Fruit fly (Drosophila melanogaster) whole organism, prepupa: ENCODE measurements around the gene spz.

Source experiments
- Blimp-1 ChIP-seq: fragments of 200-800 bp; sonication (Bioruptor generic); optimal IDR thresholded peaks from 3 replicates; lab custom pipeline; 2017; ENCODE audit warnings: missing biosample characterization, missing genetic modification characterization, mild to moderate bottlenecking, moderate library complexity, missing genetic modification reagents
- CG10631 ChIP-seq: fragments of 200-800 bp; sonication (Bioruptor generic); optimal IDR thresholded peaks from 2 replicates; lab custom pipeline; 2016; ENCODE audit warnings: missing biosample characterization, missing genetic modification characterization
- CG10669 ChIP-seq: fragments of 200-800 bp; sonication (Bioruptor generic); optimal IDR thresholded peaks from 3 replicates; lab custom pipeline; 2018; ENCODE audit warnings: missing biosample characterization, mild to moderate bottlenecking, missing genetic modification characterization, moderate library complexity
- CG11294 ChIP-seq: fragments of 200-800 bp; sonication (Bioruptor generic); IDR thresholded peaks from 2 replicates; pipeline ENCODE4 v1.3.6; 2022; ENCODE audit warnings: missing biosample characterization, missing genetic modification characterization
- CG11762 ChIP-seq: fragments of 200-800 bp; sonication (Bioruptor generic); optimal IDR thresholded peaks from 3 replicates; lab custom pipeline; 2016; ENCODE audit warnings: missing biosample characterization, missing genetic modification characterization; ENCODE audit not compliant: insufficient read depth
- CG15336 ChIP-seq: fragments of 200-800 bp; sonication (Bioruptor generic); IDR thresholded peaks from 2 replicates; pipeline ENCODE4 v1.3.6; 2022; ENCODE audit warnings: missing biosample characterization, missing genetic modification characterization
- CG3032 ChIP-seq: fragments of 200-800 bp; optimal IDR thresholded peaks from 2 replicates; lab custom pipeline; 2019; ENCODE audit warnings: missing biosample characterization, mild to moderate bottlenecking, missing genetic modification characterization, moderate library complexity
- CG34406 ChIP-seq: fragments of 200-800 bp; sonication (Bioruptor generic); optimal IDR thresholded peaks from 3 replicates; lab custom pipeline; 2016; ENCODE audit warnings: missing biosample characterization, missing genetic modification characterization
- CG3919 ChIP-seq: fragments of 200-800 bp; sonication (Bioruptor generic); optimal IDR thresholded peaks from 3 replicates; lab custom pipeline; 2016; ENCODE audit warnings: missing biosample characterization, missing genetic modification characterization
- CG4318 ChIP-seq: fragments of 200-800 bp; sonication (Bioruptor generic); optimal IDR thresholded peaks from 3 replicates; lab custom pipeline; 2017; ENCODE audit warnings: missing biosample characterization, mild to moderate bottlenecking, missing genetic modification characterization
- CG6163 ChIP-seq: fragments of 200-800 bp; sonication (Bioruptor generic); IDR thresholded peaks from 3 replicates; pipeline ENCODE4 v1.3.6; 2022; ENCODE audit warnings: missing biosample characterization, missing genetic modification characterization
- CG6792 ChIP-seq: fragments of 200-800 bp; sonication (Bioruptor generic); optimal IDR thresholded peaks from 3 replicates; lab custom pipeline; 2016; ENCODE audit warnings: missing biosample characterization, missing genetic modification characterization
- CG6808 ChIP-seq: fragments of 200-800 bp; sonication (Bioruptor generic); optimal IDR thresholded peaks from 3 replicates; lab custom pipeline; 2017; ENCODE audit warnings: missing biosample characterization, missing genetic modification characterization, mild to moderate bottlenecking, moderate library complexity, missing genetic modification reagents
- CG6854 ChIP-seq: fragments of 200-800 bp; sonication (Bioruptor generic); optimal IDR thresholded peaks from 2 replicates; lab custom pipeline; 2017; ENCODE audit warnings: missing biosample characterization, mild to moderate bottlenecking, missing genetic modification characterization
- CG8119 ChIP-seq: fragments of 200-800 bp; sonication (Bioruptor generic); IDR thresholded peaks from 3 replicates; pipeline ENCODE4 v1.3.6; 2022; ENCODE audit warnings: missing biosample characterization, missing genetic modification characterization
- CG8319 ChIP-seq: fragments of 200-800 bp; sonication (Bioruptor generic); optimal IDR thresholded peaks from 3 replicates; lab custom pipeline; 2016; ENCODE audit warnings: missing biosample characterization, missing genetic modification characterization
- CG8632 ChIP-seq: fragments of 200-800 bp; sonication (Bioruptor generic); optimal IDR thresholded peaks from 3 replicates; lab custom pipeline; 2016; ENCODE audit warnings: missing biosample characterization, missing genetic modification characterization
- Eip78C ChIP-seq: fragments of 200-800 bp; sonication (Bioruptor generic); peaks from one replicate; lab custom pipeline; 2016; ENCODE audit warnings: missing biosample characterization, missing genetic modification characterization
- Eip93F ChIP-seq: fragments of 200-800 bp; sonication (Bioruptor generic); optimal IDR thresholded peaks from 2 replicates; lab custom pipeline; 2016; ENCODE audit warnings: missing biosample characterization, mild to moderate bottlenecking, missing genetic modification characterization
- Ets21C ChIP-seq: fragments of 200-800 bp; sonication (Bioruptor generic); optimal IDR thresholded peaks from 3 replicates; lab custom pipeline; 2016; ENCODE audit warnings: missing biosample characterization, missing genetic modification characterization
- Hr38 ChIP-seq: sonication (Bioruptor generic); optimal IDR thresholded peaks from 2 replicates; lab custom pipeline; 2016; ENCODE audit warnings: missing biosample characterization, missing genetic modification characterization
- Hr39 ChIP-seq: fragments of 200-800 bp; sonication (Bioruptor generic); optimal IDR thresholded peaks from 2 replicates; lab custom pipeline; 2016; ENCODE audit warnings: missing biosample characterization, missing genetic modification characterization
- Hr4 ChIP-seq: fragments of 200-800 bp; sonication (Bioruptor generic); optimal IDR thresholded peaks from 3 replicates; lab custom pipeline; 2016; ENCODE audit warnings: missing biosample characterization, missing genetic modification characterization
- Lpt ChIP-seq: fragments of 200-800 bp; sonication (Bioruptor generic); optimal IDR thresholded peaks from 3 replicates; lab custom pipeline; 2016; ENCODE audit warnings: missing biosample characterization, missing genetic modification characterization
- Met ChIP-seq: fragments of 200-800 bp; sonication (Bioruptor generic); optimal IDR thresholded peaks from 3 replicates; lab custom pipeline; 2016; ENCODE audit warnings: missing biosample characterization, missing genetic modification characterization
- OdsH ChIP-seq: fragments of 200-800 bp; sonication (Bioruptor generic); optimal IDR thresholded peaks from 3 replicates; lab custom pipeline; 2016; ENCODE audit warnings: missing biosample characterization, missing genetic modification characterization
- Sox14 ChIP-seq: fragments of 200-800 bp; sonication (Bioruptor generic); optimal IDR thresholded peaks from 3 replicates; lab custom pipeline; 2016; ENCODE audit warnings: missing biosample characterization, missing genetic modification characterization
- achi ChIP-seq: fragments of 200-800 bp; sonication (Bioruptor generic); optimal IDR thresholded peaks from 3 replicates; lab custom pipeline; 2016; ENCODE audit warnings: missing biosample characterization, missing genetic modification characterization
- cyc ChIP-seq: fragments of 200-800 bp; sonication (Bioruptor generic); optimal IDR thresholded peaks from 3 replicates; lab custom pipeline; 2016; ENCODE audit warnings: missing biosample characterization, missing genetic modification characterization
- dsx ChIP-seq: fragments of 200-800 bp; optimal IDR thresholded peaks from 3 replicates; lab custom pipeline; 2019; ENCODE audit warnings: missing biosample characterization, mild to moderate bottlenecking, missing genetic modification characterization, moderate library complexity; ENCODE audit not compliant: poor library complexity, severe bottlenecking
- eg ChIP-seq: fragments of 200-800 bp; sonication (Bioruptor generic); IDR thresholded peaks from 3 replicates; pipeline ENCODE4 v1.3.6; 2022; ENCODE audit warnings: missing biosample characterization, missing genetic modification characterization
- esn ChIP-seq: fragments of 200-800 bp; sonication (Bioruptor generic); optimal IDR thresholded peaks from 2 replicates; lab custom pipeline; 2016; ENCODE audit warnings: missing biosample characterization, mild to moderate bottlenecking, missing genetic modification characterization, moderate library complexity
- fkh ChIP-seq: fragments of 200-800 bp; sonication (Bioruptor generic); optimal IDR thresholded peaks from 3 replicates; lab custom pipeline; 2017; ENCODE audit warnings: missing biosample characterization, mild to moderate bottlenecking, missing genetic modification characterization, moderate library complexity
- net ChIP-seq: fragments of 200-800 bp; sonication (Bioruptor generic); optimal IDR thresholded peaks from 3 replicates; lab custom pipeline; 2016; ENCODE audit warnings: missing biosample characterization, missing genetic modification characterization
- pdm3 ChIP-seq: fragments of 200-800 bp; sonication (Bioruptor generic); optimal IDR thresholded peaks from 3 replicates; lab custom pipeline; 2016; ENCODE audit warnings: missing biosample characterization, missing genetic modification characterization
- salr ChIP-seq, 2 experiments: fragments of 200-800 bp; sonication (Bioruptor generic); optimal IDR thresholded peaks; 3 replicates each; lab custom pipeline; 2016 to 2018; ENCODE audit warnings: missing biosample characterization in 2 of 2, missing genetic modification characterization in 2 of 2, mild to moderate bottlenecking in 1 of 2
- spab ChIP-seq: fragments of 200-800 bp; sonication (Bioruptor generic); optimal IDR thresholded peaks from 2 replicates; lab custom pipeline; 2017; ENCODE audit warnings: missing biosample characterization, mild to moderate bottlenecking, missing genetic modification characterization, missing genetic modification reagents
- ss ChIP-seq, 2 experiments: fragments of 200-800 bp; sonication (Bioruptor generic); optimal IDR thresholded peaks; 2 replicates in 1 of 2; 3 replicates in 1 of 2; lab custom pipeline; 2017 to 2018; ENCODE audit warnings: mild to moderate bottlenecking in 2 of 2, missing biosample characterization in 2 of 2, missing genetic modification characterization in 2 of 2, moderate library complexity in 1 of 2
- svp ChIP-seq: fragments of 200-800 bp; sonication (Bioruptor generic); peaks from one replicate; lab custom pipeline; 2016; ENCODE audit warnings: missing biosample characterization, missing genetic modification characterization
- vri ChIP-seq: fragments of 200-800 bp; sonication (Bioruptor generic); optimal IDR thresholded peaks from 3 replicates; lab custom pipeline; 2016; ENCODE audit warnings: missing biosample characterization, mild to moderate bottlenecking, missing genetic modification characterization

Gene spz

dm6 chr3R:27069810-27070625 is at the start of gene spz:
TSS of gene spz (minus strand) at chr3R:27070070.
- TF ChIP-seq CG34406 (no peak), dsx (GFP tag; lab: Kevin White, UChicago) (peak; percentile 19), CG10669 (GFP tag; lab: Kevin White, UChicago) (peak; percentile 61), ss (GFP tag; optimal IDR thresholded peaks at IDR 0.05; lab: Kevin White, UChicago) (peak in 1 of 2 experiments; percentile 16), Blimp-1 (GFP tag; lab: Kevin White, UChicago) (peak; percentile 48), pdm3 (GFP tag; lab: Kevin White, UChicago) (peak; percentile 4), CG11294 (GFP tag; lab: Robert Waterston, UW) (no peak), cyc (GFP tag; lab: Kevin White, UChicago) (no peak), CG15336 (peak; percentile 47), Eip78C (GFP tag; lab: Kevin White, UChicago) (peak; percentile 77), OdsH (peak; percentile 22), achi (no peak), Lpt (GFP tag; lab: Kevin White, UChicago) (peak; percentile 4), CG6163 (GFP tag; lab: Robert Waterston, UW) (peak; percentile 20; the same call in 1 of the 3 replicates), Sox14 (no peak), CG11762 (GFP tag; lab: Kevin White, UChicago) (peak; percentile 12), Ets21C (GFP tag; lab: Kevin White, UChicago) (no peak), Hr39 (GFP tag; lab: Kevin White, UChicago) (no peak), salr (GFP tag; optimal IDR thresholded peaks at IDR 0.05; lab: Kevin White, UChicago) (no peak), eg (GFP tag; lab: Robert Waterston, UW) (peak; percentile 58; the same call in 2 of the 3 replicates), CG8119 (GFP tag; lab: Robert Waterston, UW) (peak; percentile 33; the same call in 1 of the 3 replicates), net (GFP tag; lab: Kevin White, UChicago) (peak; percentile 13), CG3919 (GFP tag; lab: Kevin White, UChicago) (peak; percentile 21), svp (GFP tag; lab: Kevin White, UChicago) (peak; percentile 98), Hr4 (peak; percentile 40)
- TF ChIP-seq, all 60 proteins: peak for 17

DNA sequence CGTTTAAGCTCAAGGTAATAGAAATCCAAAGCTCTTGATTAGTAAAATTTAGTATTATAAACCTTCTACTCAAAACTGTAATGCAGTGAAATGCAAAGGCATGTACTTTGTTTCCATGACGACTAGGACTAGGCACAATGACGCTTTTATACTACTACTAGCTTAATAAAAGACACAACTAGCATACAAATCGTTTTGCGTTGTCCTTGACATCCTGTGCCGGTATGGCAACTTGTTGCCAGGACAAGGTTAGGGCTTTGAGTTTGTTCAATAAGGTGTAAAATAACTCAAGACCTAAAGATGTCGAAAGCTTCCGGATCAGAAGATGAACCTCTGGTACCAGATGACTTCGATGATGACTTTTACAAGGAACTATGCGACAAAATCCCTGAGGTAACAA is 48.5 kb upstream of the spz start, which contains the start of gene CG5882:
Gene CG5882 (plus strand): TSS at position 301 of the 400 bp plus-strand sequence.
- no peak for TF ChIP-seq vri (GFP tag; lab: Kevin White, UChicago)
- TF ChIP-seq CG8632 (GFP tag; lab: Kevin White, UChicago) = no peak
- no peak for TF ChIP-seq CG10631 (GFP tag; lab: Kevin White, UChicago)
- no peak for TF ChIP-seq CG6854
- no peak for TF ChIP-seq Eip78C (GFP tag; lab: Kevin White, UChicago)

DNA sequence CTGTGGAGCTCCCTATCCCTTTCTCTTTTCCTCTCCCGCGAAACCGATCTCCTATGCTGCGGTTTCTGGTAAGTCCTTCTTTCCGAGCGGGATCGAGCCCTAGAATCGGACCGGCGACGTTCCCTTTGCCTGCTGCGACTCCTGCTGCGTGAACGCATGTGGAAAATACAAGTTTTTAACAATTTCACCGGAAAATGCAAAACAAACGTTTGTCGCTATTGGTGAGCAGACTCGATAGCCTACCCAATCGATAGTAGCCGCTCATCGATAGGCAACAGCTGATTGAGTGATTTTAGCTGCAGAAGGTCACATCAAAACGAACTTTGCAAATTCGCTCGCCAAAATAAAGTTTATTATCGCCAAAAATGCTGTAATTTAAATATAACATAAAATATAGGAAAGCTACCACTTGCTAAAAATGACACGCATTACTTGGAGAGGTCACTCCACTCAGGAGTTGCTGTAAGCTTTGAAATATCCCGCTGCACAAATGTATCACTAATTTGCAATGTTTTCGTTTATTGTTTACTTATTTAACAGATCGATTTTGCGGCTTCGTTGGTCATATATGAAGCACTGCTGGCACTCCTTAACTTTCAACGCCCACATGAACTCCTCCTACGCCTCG is 46.7 kb upstream of the spz start, which contains the start of the genes CG6066 and CG5880:
Gene CG6066 (minus strand): TSS at position 243 of the 628 bp plus-strand sequence.
Gene CG5880 (plus strand): TSS at position 281 of the 628 bp plus-strand sequence.
- TF ChIP-seq eg (GFP tag; lab: Robert Waterston, UW) (no peak), esn (GFP tag; lab: Kevin White, UChicago) (peak; percentile 17)

DNA sequence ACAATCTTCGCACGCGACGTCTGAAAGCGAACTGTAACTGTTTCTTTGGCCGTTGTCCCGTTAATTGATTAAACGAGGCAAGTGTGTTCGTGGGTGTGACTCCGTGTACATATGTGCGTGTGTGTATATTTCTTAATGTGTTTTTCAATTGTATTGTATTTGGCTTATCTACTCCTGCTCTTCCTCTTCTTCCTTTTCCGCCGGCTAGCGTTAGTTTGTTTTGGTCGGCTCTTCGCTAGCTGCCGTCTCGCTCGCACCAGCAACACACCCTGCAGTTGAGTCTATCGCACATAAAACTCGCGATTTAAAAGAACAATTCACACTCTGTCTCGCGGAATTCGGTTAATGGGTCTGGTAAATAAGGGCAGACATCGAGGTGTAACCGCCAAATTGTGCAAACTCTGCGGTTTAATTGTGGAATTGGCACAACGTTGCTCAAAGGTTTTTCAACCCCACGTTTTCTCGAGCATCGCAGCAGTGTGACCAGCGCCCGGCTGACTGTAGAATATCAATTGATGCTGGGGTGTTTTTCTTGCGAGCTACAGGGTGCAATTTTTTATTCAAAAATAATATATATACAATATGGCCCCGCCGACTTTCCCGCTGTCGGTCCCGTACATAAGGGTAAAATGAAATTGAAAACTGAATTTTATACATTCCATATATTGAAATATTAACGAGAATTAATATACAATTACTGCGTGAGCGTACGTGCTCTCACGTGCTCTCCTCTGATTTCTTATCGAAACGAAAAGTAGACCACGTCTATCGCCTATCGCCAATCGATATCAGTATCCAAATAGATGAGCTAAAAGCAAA is 42.1 kb upstream of the spz start, which contains the start of the genes gb and CG5815:
Gene gb (minus strand): TSS at position 487 of the 819 bp plus-strand sequence.
Gene CG5815 (plus strand): TSS at position 783 of the 819 bp plus-strand sequence.
- TF ChIP-seq CG6808 (GFP tag; lab: Kevin White, UChicago) (no peak), CG8319 (GFP tag; lab: Kevin White, UChicago) (peak; percentile 85), Eip93F (GFP tag; lab: Kevin White, UChicago) (peak; percentile 92), CG3032 (peak; percentile 86), CG6792 (peak; percentile 80), fkh (GFP tag; lab: Kevin White, UChicago) (peak; percentile 77), CG8632 (GFP tag; lab: Kevin White, UChicago) (peak; percentile 82), CG4318 (peak; percentile 83), eg (GFP tag; lab: Robert Waterston, UW) (peak; percentile 94), Hr4 (peak; percentile 92), Hr38 (GFP tag; lab: Kevin White, UChicago) (no peak), salr (GFP tag; optimal IDR thresholded peaks at IDR 0.05; lab: Kevin White, UChicago) (peak in 1 of 2 experiments; percentile 79), Met (GFP tag; lab: Kevin White, UChicago) (no peak), dsx (GFP tag; lab: Kevin White, UChicago) (no peak), spab (no peak), Lpt (GFP tag; lab: Kevin White, UChicago) (peak; percentile 82), CG6854 (peak; percentile 65), cyc (GFP tag; lab: Kevin White, UChicago) (peak; percentile 88)
